Fruit fly (Drosophila melanogaster) whole organism, embryonic: ENCODE data around the gene SelG.
A peak's percentile ranks its signal among the peaks of the same experiment; 100 is the strongest.

Experiments
- Antp ChIP-seq: fragments of 200-800 bp; sonication (Bioruptor generic); optimal IDR thresholded peaks from 3 replicates; lab custom pipeline; 2016; ENCODE audit warnings: missing biosample characterization, missing genetic modification characterization
- Bdp1 ChIP-seq: fragments of 200-800 bp; sonication (Bioruptor generic); optimal IDR thresholded peaks from 3 replicates; lab custom pipeline; 2016; ENCODE audit warnings: missing biosample characterization, missing genetic modification characterization
- CG10209 ChIP-seq: fragments of 200-800 bp; sonication (Bioruptor generic); optimal IDR thresholded peaks from 3 replicates; lab custom pipeline; 2017; ENCODE audit warnings: missing biosample characterization, mild to moderate bottlenecking, missing genetic modification characterization, missing genetic modification reagents
- CG10959 ChIP-seq: fragments of 200-800 bp; sonication (Bioruptor generic); IDR thresholded peaks from 2 replicates; pipeline ENCODE4 v1.3.6; 2022; ENCODE audit warnings: missing biosample characterization, missing genetic modification characterization
- CG11085 ChIP-seq: fragments of 200-800 bp; sonication (Bioruptor generic); IDR thresholded peaks from 2 replicates; pipeline ENCODE4 v1.3.6; 2022; ENCODE audit warnings: missing biosample characterization, missing genetic modification characterization
- CG11093 ChIP-seq: fragments of 200-800 bp; sonication (Bioruptor generic); IDR thresholded peaks from 3 replicates; pipeline ENCODE4 v1.3.6; 2022; ENCODE audit warnings: missing biosample characterization, missing genetic modification characterization
- CG1233 ChIP-seq: fragments of 200-800 bp; sonication (Bioruptor generic); optimal IDR thresholded peaks from 4 replicates; lab custom pipeline; 2018; ENCODE audit warnings: missing biosample characterization, mild to moderate bottlenecking, missing genetic modification characterization
- CG13424 ChIP-seq: fragments of 200-800 bp; sonication (Bioruptor generic); optimal IDR thresholded peaks from 2 replicates; lab custom pipeline; 2019; ENCODE audit warnings: missing biosample characterization, mild to moderate bottlenecking, missing genetic modification characterization, moderate library complexity
- CG15011 ChIP-seq: fragments of 200-800 bp; sonication (Bioruptor generic); optimal IDR thresholded peaks from 3 replicates; lab custom pipeline; 2018; ENCODE audit warnings: missing biosample characterization, mild to moderate bottlenecking, missing genetic modification characterization
- CG16863 ChIP-seq: fragments of 200-800 bp; sonication (Bioruptor generic); optimal IDR thresholded peaks from 3 replicates; lab custom pipeline; 2016; ENCODE audit warnings: missing biosample characterization, missing genetic modification characterization
- CG2116 ChIP-seq: fragments of 200-800 bp; sonication (Bioruptor generic); optimal IDR thresholded peaks from 3 replicates; lab custom pipeline; 2018; ENCODE audit warnings: missing biosample characterization, mild to moderate bottlenecking, missing genetic modification characterization
- CG2889 ChIP-seq: fragments of 200-800 bp; sonication (Bioruptor generic); IDR thresholded peaks from 3 replicates; pipeline ENCODE4 v1.3.6; 2022; ENCODE audit warnings: missing biosample characterization, missing genetic modification characterization
- CG3065 ChIP-seq: fragments of 200-800 bp; sonication (Bioruptor generic); optimal IDR thresholded peaks from 2 replicates; lab custom pipeline; 2016; ENCODE audit warnings: missing biosample characterization, missing genetic modification characterization
- CG4730 ChIP-seq: fragments of 200-800 bp; sonication (Bioruptor generic); IDR thresholded peaks from 2 replicates; pipeline ENCODE4 v1.3.6; 2022; ENCODE audit warnings: missing biosample characterization, missing genetic modification characterization
- CG6175 ChIP-seq: fragments of 200-800 bp; sonication (Bioruptor generic); IDR thresholded peaks from 3 replicates; pipeline ENCODE4 v1.3.6; 2022; ENCODE audit warnings: missing biosample characterization, missing genetic modification characterization
- CG6272 ChIP-seq: fragments of 200-800 bp; sonication (Bioruptor generic); IDR thresholded peaks from 2 replicates; pipeline ENCODE4 v1.3.6; 2022; ENCODE audit warnings: missing biosample characterization, missing genetic modification characterization
- CG7839 ChIP-seq: fragments of 200-800 bp; sonication (Bioruptor generic); optimal IDR thresholded peaks from 3 replicates; lab custom pipeline; 2018; ENCODE audit warnings: missing biosample characterization, mild to moderate bottlenecking, missing genetic modification characterization, moderate library complexity
- CG8388 ChIP-seq: fragments of 200-800 bp; sonication (Bioruptor generic); optimal IDR thresholded peaks from 2 replicates; lab custom pipeline; 2019; ENCODE audit warnings: missing biosample characterization, mild to moderate bottlenecking, missing genetic modification characterization, moderate library complexity
- CkIIα-i1 ChIP-seq: fragments of 200-800 bp; sonication (Bioruptor generic); IDR thresholded peaks from 2 replicates; pipeline ENCODE4 v1.3.6; 2022; ENCODE audit warnings: missing biosample characterization, missing genetic modification characterization
- Dad ChIP-seq: fragments of 200-800 bp; sonication (Bioruptor generic); optimal IDR thresholded peaks from 3 replicates; lab custom pipeline; 2016; ENCODE audit warnings: missing biosample characterization, missing genetic modification characterization
- Gsc ChIP-seq: fragments of 200-800 bp; sonication (Bioruptor generic); IDR thresholded peaks from 2 replicates; pipeline ENCODE4 v1.3.6; 2022; ENCODE audit warnings: missing biosample characterization, missing genetic modification characterization
- H15 ChIP-seq: fragments of 200-800 bp; sonication (Bioruptor generic); IDR thresholded peaks from 3 replicates; pipeline ENCODE4 v1.3.6; 2022; ENCODE audit warnings: missing biosample characterization, missing genetic modification characterization
- H2.0 ChIP-seq: fragments of 200-800 bp; sonication (Bioruptor generic); IDR thresholded peaks from 2 replicates; pipeline ENCODE4 v1.3.6; 2022; ENCODE audit warnings: missing biosample characterization, missing genetic modification characterization
- Hmr ChIP-seq: fragments of 200-800 bp; sonication (Bioruptor generic); optimal IDR thresholded peaks from 3 replicates; lab custom pipeline; 2017; ENCODE audit warnings: mild to moderate bottlenecking, missing biosample characterization, missing genetic modification reagents, missing genetic modification characterization
- Kr ChIP-seq: fragments of 200-800 bp; sonication (Bioruptor generic); optimal IDR thresholded peaks from 2 replicates; lab custom pipeline; 2017; ENCODE audit warnings: missing biosample characterization, mild to moderate bottlenecking, missing genetic modification characterization
- Lpt ChIP-seq: fragments of >200 bp; optimal IDR thresholded peaks from 2 replicates; lab custom pipeline; 2018; ENCODE audit warnings: missing biosample characterization, missing genetic modification characterization
- NC2α ChIP-seq: fragments of 200-800 bp; sonication (Bioruptor generic); optimal IDR thresholded peaks from 2 replicates; lab custom pipeline; 2016; ENCODE audit warnings: missing biosample characterization, missing genetic modification characterization
- NFAT ChIP-seq: fragments of 200-800 bp; sonication (Bioruptor generic); IDR thresholded peaks from 2 replicates; pipeline ENCODE4 v1.3.6; 2022; ENCODE audit warnings: missing biosample characterization, missing genetic modification characterization
- Oli ChIP-seq: fragments of 200-800 bp; sonication (Bioruptor generic); optimal IDR thresholded peaks from 2 replicates; lab custom pipeline; 2018; ENCODE audit warnings: missing biosample characterization, mild to moderate bottlenecking, missing genetic modification characterization, moderate library complexity
- Opbp ChIP-seq: fragments of 200-800 bp; sonication (Bioruptor generic); IDR thresholded peaks from 3 replicates; pipeline ENCODE4 v1.3.6; 2022; ENCODE audit warnings: missing biosample characterization, missing genetic modification characterization; ENCODE audit not compliant: partially characterized antibody
- Rfx ChIP-seq: fragments of 200-800 bp; sonication (Bioruptor generic); IDR thresholded peaks from 2 replicates; pipeline ENCODE4 v1.3.6; 2022; ENCODE audit warnings: missing biosample characterization, missing genetic modification characterization
- Trl ChIP-seq, 3 experiments: fragments of >200 bp in 2 of 3; fragments of 200-800 bp in 1 of 3; sonication (Bioruptor generic) in 1 of 3; optimal IDR thresholded peaks; 2 replicates in 1 of 3; 3 replicates in 2 of 3; lab custom pipeline; 2016 to 2017; ENCODE audit warnings: missing biosample characterization in 1 of 3, missing genetic modification characterization in 1 of 3
- abd-A ChIP-seq: fragments of 200-800 bp; sonication (Bioruptor generic); optimal IDR thresholded peaks from 3 replicates; lab custom pipeline; 2019; ENCODE audit warnings: missing biosample characterization, mild to moderate bottlenecking, missing genetic modification characterization, moderate library complexity
- bab2 ChIP-seq: fragments of 200-800 bp; sonication (Bioruptor generic); optimal IDR thresholded peaks from 2 replicates; lab custom pipeline; 2016; ENCODE audit warnings: missing biosample characterization, missing genetic modification characterization
- dati ChIP-seq: fragments of 200-800 bp; sonication (Bioruptor generic); IDR thresholded peaks from 2 replicates; pipeline ENCODE4 v1.3.6; 2022; ENCODE audit warnings: missing biosample characterization, missing genetic modification characterization
- dmrt11E ChIP-seq: fragments of 200-800 bp; sonication (Bioruptor generic); optimal IDR thresholded peaks from 3 replicates; lab custom pipeline; 2018; ENCODE audit warnings: missing biosample characterization, mild to moderate bottlenecking, missing genetic modification characterization, moderate library complexity
- esg ChIP-seq: fragments of 200-800 bp; sonication (Bioruptor generic); conservative IDR thresholded peaks from 2 replicates; pipeline ENCODE4 v1.3.6; 2022; ENCODE audit warnings: missing biosample characterization, missing genetic modification characterization
- ham ChIP-seq: fragments of 200-800 bp; sonication (Bioruptor generic); IDR thresholded peaks from 2 replicates; pipeline ENCODE4 v1.3.6; 2022; ENCODE audit warnings: missing biosample characterization, missing genetic modification characterization
- lbe ChIP-seq: fragments of 200-800 bp; sonication (Bioruptor generic); optimal IDR thresholded peaks from 2 replicates; lab custom pipeline; 2016; ENCODE audit warnings: missing biosample characterization, mild to moderate bottlenecking, missing genetic modification characterization
- lola ChIP-seq, 3 experiments: fragments of >200 bp in 2 of 3; fragments of 200-800 bp in 1 of 3; sonication (Bioruptor generic) in 1 of 3; optimal IDR thresholded peaks; 2 replicates each; lab custom pipeline; 2017 to 2019; ENCODE audit warnings: missing biosample characterization in 3 of 3, missing genetic modification characterization in 3 of 3, mild to moderate bottlenecking in 1 of 3, moderate library complexity in 1 of 3
- lov ChIP-seq, 2 experiments: fragments of 200-800 bp in 1 of 2; fragments of >200 bp in 1 of 2; sonication (Bioruptor generic) in 1 of 2; IDR thresholded peaks in 1 of 2; optimal IDR thresholded peaks in 1 of 2; 2 replicates in 1 of 2; 3 replicates in 1 of 2; pipeline versions ENCODE4 v1.3.6 to Lab custom; 2017 to 2022; ENCODE audit warnings: missing biosample characterization in 1 of 2, missing genetic modification characterization in 1 of 2
- mld ChIP-seq: fragments of 200-800 bp; sonication (Bioruptor generic); IDR thresholded peaks from 3 replicates; pipeline ENCODE4 v1.3.6; 2022; ENCODE audit warnings: missing biosample characterization, missing genetic modification characterization; ENCODE audit not compliant: partially characterized antibody
- org-1 ChIP-seq: fragments of 200-800 bp; sonication (Bioruptor generic); optimal IDR thresholded peaks from 2 replicates; lab custom pipeline; 2017; ENCODE audit warnings: missing biosample characterization, missing genetic modification characterization
- pros ChIP-seq: fragments of 200-800 bp; sonication (Bioruptor generic); optimal IDR thresholded peaks from 3 replicates; lab custom pipeline; 2019; ENCODE audit warnings: missing biosample characterization, mild to moderate bottlenecking, missing genetic modification characterization, moderate library complexity
- ro ChIP-seq: fragments of 200-800 bp; sonication (Bioruptor generic); IDR thresholded peaks from 2 replicates; pipeline ENCODE4 v1.3.6; 2022; ENCODE audit warnings: missing biosample characterization, missing genetic modification characterization
- row ChIP-seq: fragments of 200-800 bp; sonication (Bioruptor generic); IDR thresholded peaks from 3 replicates; pipeline ENCODE4 v1.3.6; 2022; ENCODE audit warnings: missing biosample characterization, missing genetic modification characterization
- scrt ChIP-seq: fragments of 200-800 bp; sonication (Bioruptor generic); optimal IDR thresholded peaks from 2 replicates; lab custom pipeline; 2018; ENCODE audit warnings: missing biosample characterization, mild to moderate bottlenecking, missing genetic modification characterization, moderate library complexity
- so ChIP-seq: fragments of 200-800 bp; sonication (Bioruptor generic); IDR thresholded peaks from 3 replicates; pipeline ENCODE4 v1.3.6; 2022; ENCODE audit warnings: missing biosample characterization, missing genetic modification characterization
- sob ChIP-seq: fragments of 200-800 bp; sonication (Bioruptor generic); IDR thresholded peaks from 2 replicates; pipeline ENCODE4 v1.3.6; 2022; ENCODE audit warnings: missing biosample characterization, missing genetic modification characterization
- vvl ChIP-seq: fragments of 200-800 bp; sonication (Bioruptor generic); IDR thresholded peaks from 2 replicates; pipeline ENCODE4 v1.3.6; 2022; ENCODE audit warnings: missing biosample characterization, missing genetic modification characterization

Gene SelG

dm6 chrX:11925213-11925612 lies 38.1 kb downstream of the SelG start (continued):
- TF ChIP-seq Dad (GFP tag; lab: Kevin White, UChicago) (no peak), CG11093 (peak; percentile 55; the same call in 1 of the 3 replicates), CG3065 (GFP tag; lab: Kevin White, UChicago) (no peak), lov (optimal IDR thresholded peaks at IDR 0.05; lab: Kevin White, UChicago) (no peak), lov (GFP tag; IDR thresholded peaks at IDR 0.05; lab: Robert Waterston, UW) (peak; percentile 39; the same call in 1 of the 3 replicates), Oli (tag; lab: Kevin White, UChicago) (no peak), Rfx (GFP tag; lab: Robert Waterston, UW) (peak; percentile 90), bab2 (no peak), vvl (no peak), NFAT (GFP tag; lab: Robert Waterston, UW) (peak; percentile 86), H15 (GFP tag; lab: Robert Waterston, UW) (peak; percentile 61; the same call in 1 of the 3 replicates), pros (GFP tag; lab: Kevin White, UChicago) (no peak), ro (0 out of 2 replicates have a peak, but pooled peaks have one; percentile 33), Opbp (GFP tag; lab: Robert Waterston, UW) (no peak), Antp (GFP tag; lab: Kevin White, UChicago) (no peak), CG7839 (no peak), Gsc (no peak), dmrt11E (tag; lab: Kevin White, UChicago) (no peak), CG2889 (GFP tag; lab: Robert Waterston, UW) (peak; percentile 75; the same call in 2 of the 3 replicates), org-1 (no peak), NC2α (GFP tag; lab: Kevin White, UChicago) (no peak), esg (GFP tag; lab: Robert Waterston, UW) (peak; percentile 50), sob (no peak; the same call in 1 of the 2 replicates), lbe (GFP tag; lab: Kevin White, UChicago) (peak; percentile 47), CG15011 (GFP tag; lab: Kevin White, UChicago) (peak; percentile 12), CG10209 (GFP tag; lab: Kevin White, UChicago) (peak; percentile 11), H2.0 (peak; percentile 75), CG11085 (peak; percentile 46; the same call in 1 of the 2 replicates), so (0 out of 3 replicates have a peak, but pooled peaks have one; percentile 35), lola (GFP tag; optimal IDR thresholded peaks at IDR 0.05; lab: Kevin White, UChicago) (no peak), CG8388 (GFP tag; lab: Kevin White, UChicago) (peak; percentile 6), CG6175 (0 out of 3 replicates have a peak, but pooled peaks have one; percentile 20), CG2116 (GFP tag; lab: Kevin White, UChicago) (no peak), Lpt (GFP tag; lab: Kevin White, UChicago) (no peak), Trl (optimal IDR thresholded peaks at IDR 0.05; lab: Kevin White, UChicago) (peak in 1 of 2 experiments; percentile 43), Trl (GFP tag; optimal IDR thresholded peaks at IDR 0.05; lab: Kevin White, UChicago) (no peak), CG4730 (GFP tag; lab: Robert Waterston, UW) (no peak), Kr (GFP tag; lab: Kevin White, UChicago) (no peak), CG1233 (GFP tag; lab: Kevin White, UChicago) (peak; percentile 13), mld (no peak), CG13424 (peak; percentile 20), CG6272 (0 out of 2 replicates have a peak, but pooled peaks have one; percentile 32), row (GFP tag; lab: Robert Waterston, UW) (peak; percentile 72), Hmr (peak; percentile 42), CG10959 (no peak), scrt (GFP tag; lab: Kevin White, UChicago) (peak; percentile 8), ham (no peak), CkIIα-i1 (GFP tag; lab: Robert Waterston, UW) (no peak), CG16863 (GFP tag; lab: Kevin White, UChicago) (peak; percentile 8), dati (GFP tag; lab: Robert Waterston, UW) (no peak), Bdp1 (no peak), abd-A (no peak)
